Worm (Caenorhabditis elegans): Measurements from ENCODE around the gene tbx-34.

tbx-34 gene

DNA sequence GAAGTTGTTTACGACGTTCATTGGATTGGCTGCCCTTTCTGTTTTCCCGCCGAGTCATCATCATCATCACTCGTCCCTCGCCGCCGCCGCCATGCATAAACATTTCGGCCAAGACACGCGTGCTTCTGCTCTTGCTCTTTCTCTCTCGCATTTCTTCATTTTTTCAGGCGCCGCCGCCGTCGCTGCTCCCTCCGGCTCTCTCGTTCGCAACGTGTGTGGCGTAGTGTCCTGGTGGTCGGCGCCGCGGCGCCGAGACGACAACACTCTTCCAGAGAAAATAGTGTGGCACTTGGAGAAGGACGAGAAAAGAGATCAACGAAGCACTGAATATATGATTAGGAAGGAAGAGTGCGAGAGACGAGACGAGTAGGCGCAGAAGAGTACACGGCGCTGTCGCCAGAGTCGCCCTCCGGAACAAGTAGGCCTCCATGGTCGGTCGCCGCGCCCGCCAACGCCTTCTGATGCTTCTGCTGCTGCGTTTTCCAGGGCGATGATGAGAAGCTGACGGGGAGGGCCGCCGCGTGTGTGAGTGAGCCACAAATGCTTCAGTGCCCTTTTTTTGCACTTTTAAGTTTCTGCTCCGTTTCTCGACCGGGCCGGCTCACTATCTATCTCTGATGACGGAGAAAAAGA, 32.5 kb downstream of the tbx-34 start (continued):
- TF ChIP-seq ceh-27 (GFP tag; optimal IDR thresholded peaks at IDR 0.05) (peak; percentile 54), ekl-4 (GFP tag; IDR thresholded peaks at IDR 0.05) (0 out of 2 replicates have a peak, but pooled peaks have one; percentile 39), ztf-25 (GFP tag; IDR thresholded peaks at IDR 0.05) (no peak), rcor-1 (GFP tag; IDR thresholded peaks at IDR 0.05) (no peak), B0261.1 (tag; optimal IDR thresholded peaks at IDR 0.05) (no peak), nhr-27 (tag; optimal IDR thresholded peaks at IDR 0.05) (peak; percentile 38), cebp-2 (GFP tag; IDR thresholded peaks at IDR 0.05) (peak; percentile 66; the same call in 1 of the 2 replicates), K12H6.12 (tag; optimal IDR thresholded peaks at IDR 0.05) (peak; percentile 77), snpc-4 (GFP tag; optimal IDR thresholded peaks at IDR 0.05) (no peak), snpc-4 (tag; optimal IDR thresholded peaks at IDR 0.05) (peak in 2 of 4 experiments; percentile 16 to 33), cebp-1 (GFP tag; IDR thresholded peaks at IDR 0.05) (no peak), cebp-1 (tag; optimal IDR thresholded peaks at IDR 0.05) (peak; percentile 55), hlh-26 (GFP tag; conservative IDR thresholded peaks at IDR 0.05) (no peak), tbp1 (GFP tag; optimal IDR thresholded peaks at IDR 0.05) (no peak), madf-10 (tag; optimal IDR thresholded peaks at IDR 0.05) (peak; percentile 75), attf-5 (GFP tag; optimal IDR thresholded peaks at IDR 0.05) (peak; percentile 30), ztf-18 (tag; optimal IDR thresholded peaks at IDR 0.05) (peak; percentile 28), fkh-3 (tag; optimal IDR thresholded peaks at IDR 0.05) (no peak), snpc-1.3 (tag; optimal IDR thresholded peaks at IDR 0.05; ENCODE audit: insufficient read depth) (no peak), lin-40 (tag; optimal IDR thresholded peaks at IDR 0.05) (peak; percentile 11), lir-1 (GFP tag; conservative IDR thresholded peaks at IDR 0.05) (no peak)

ce11 chrIII:11175642-11176217, 42.3 kb downstream of the tbx-34 start:
- peak; percentile 85 for TF ChIP-seq zfh-2 (GFP tag; conservative IDR thresholded peaks at IDR 0.05)
- peak; percentile 59 for TF ChIP-seq egrh-3 (GFP tag; IDR thresholded peaks at IDR 0.05)
- TF ChIP-seq lin-26 (GFP tag; IDR thresholded peaks at IDR 0.05) = peak; percentile 61; the same call in 1 of the 2 replicates
- TF ChIP-seq rec-8 (tag; optimal IDR thresholded peaks at IDR 0.05) = no peak
- TF ChIP-seq dpff-1 (tag; optimal IDR thresholded peaks at IDR 0.05) = no peak
- TF ChIP-seq zim-3 (tag; optimal IDR thresholded peaks at IDR 0.05) = no peak

- TF ChIP-seq rpc-1 (optimal IDR thresholded peaks at IDR 0.05) (no peak), rpc-1 (tag; optimal IDR thresholded peaks at IDR 0.05) (no peak), F57A8.1 (GFP tag; optimal IDR thresholded peaks at IDR 0.05) (no peak), lsl-1 (GFP tag; optimal IDR thresholded peaks at IDR 0.05) (no peak), C06A6.2 (GFP tag; conservative IDR thresholded peaks at IDR 0.05) (no peak), chd-7 (tag; optimal IDR thresholded peaks at IDR 0.05) (no peak), K12H6.12 (tag; optimal IDR thresholded peaks at IDR 0.05) (no peak), attf-3 (GFP tag; conservative IDR thresholded peaks at IDR 0.05) (no peak), hmg-20 (GFP tag; IDR thresholded peaks at IDR 0.05) (no peak), snpc-1.3 (tag; optimal IDR thresholded peaks at IDR 0.05; ENCODE audit: insufficient read depth) (no peak), tlf-1 (GFP tag; optimal IDR thresholded peaks at IDR 0.05) (no peak), ztf-26 (tag; optimal IDR thresholded peaks at IDR 0.05) (no peak), snpc-4 (GFP tag; optimal IDR thresholded peaks at IDR 0.05) (no peak), snpc-4 (tag; optimal IDR thresholded peaks at IDR 0.05) (no peak), repo-1 (tag; optimal IDR thresholded peaks at IDR 0.05) (no peak), madf-8 (GFP tag; conservative IDR thresholded peaks at IDR 0.05) (no peak), hlh-26 (GFP tag; conservative IDR thresholded peaks at IDR 0.05) (no peak), F39B2.1 (GFP tag; IDR thresholded peaks at IDR 0.05) (no peak), C17E4.6 (GFP tag; IDR thresholded peaks at IDR 0.05) (no peak)
These were observed 45.8 kb downstream of the tbx-34 start for ce11 chrIII:11172232-11172713.
